Fruit fly (Drosophila melanogaster): Measurements from ENCODE around the gene CG45122.
A peak's percentile ranks its signal among the peaks of the same experiment; 100 is the strongest.

CG45122 gene

dm6 chr3R:13063746-13064592 is 20.0 kb downstream of the CG45122 start (continued):
- no peak for TF ChIP-seq ro (GFP tag; IDR thresholded peaks at IDR 0.05)
- TF ChIP-seq prd (optimal IDR thresholded peaks at IDR 0.05): no peak
- TF ChIP-seq prd (GFP tag; IDR thresholded peaks at IDR 0.05): peak; percentile 36; the same call in 2 of the 3 replicates
- no peak for TF ChIP-seq ash1 (GFP tag; optimal IDR thresholded peaks at IDR 0.05)
- peak in 1 of 2 experiments; percentile 63 for TF ChIP-seq Hr78 (GFP tag; optimal IDR thresholded peaks at IDR 0.05)
- no peak for TF ChIP-seq amos (GFP tag; IDR thresholded peaks at IDR 0.05; ENCODE audit: partially characterized antibody)
- no peak for TF ChIP-seq Poxn (GFP tag; IDR thresholded peaks at IDR 0.05)
- no peak for TF ChIP-seq CG11456 (GFP tag; IDR thresholded peaks at IDR 0.05)
- TF ChIP-seq CG34224 (GFP tag; IDR thresholded peaks at IDR 0.05; ENCODE audit: partially characterized antibody): no peak
- no peak for TF ChIP-seq schlank (tag; optimal IDR thresholded peaks at IDR 0.05)
- peak; percentile 21 for TF ChIP-seq Asciz (GFP tag; optimal IDR thresholded peaks at IDR 0.05)
- peak; percentile 52 for TF ChIP-seq Ets97D (GFP tag; optimal IDR thresholded peaks at IDR 0.05)
- TF ChIP-seq maf-S (GFP tag; optimal IDR thresholded peaks at IDR 0.05): no peak
- TF ChIP-seq bab2 (GFP tag; optimal IDR thresholded peaks at IDR 0.05): no peak
- TF ChIP-seq dati (GFP tag; IDR thresholded peaks at IDR 0.05): no peak
- no peak for TF ChIP-seq Atf6 (GFP tag; IDR thresholded peaks at IDR 0.05)
- no peak for TF ChIP-seq hb (GFP tag; IDR thresholded peaks at IDR 0.05; ENCODE audit: partially characterized antibody)
- no peak for TF ChIP-seq MTF-1 (GFP tag; optimal IDR thresholded peaks at IDR 0.05; ENCODE audit: borderline replicate concordance)
- TF ChIP-seq CG2129 (GFP tag; IDR thresholded peaks at IDR 0.05; ENCODE audit: partially characterized antibody): no peak
- TF ChIP-seq CG2202 (tag; optimal IDR thresholded peaks at IDR 0.05): no peak
- no peak for TF ChIP-seq sug (tag; optimal IDR thresholded peaks at IDR 0.05)
- no peak for TF ChIP-seq slbo (GFP tag; IDR thresholded peaks at IDR 0.05)
- TF ChIP-seq Lim3 (GFP tag; IDR thresholded peaks at IDR 0.05): no peak
- no peak for TF ChIP-seq Six4 (GFP tag; optimal IDR thresholded peaks at IDR 0.05)
- TF ChIP-seq CG6272 (GFP tag; IDR thresholded peaks at IDR 0.05): no peak
- peak; percentile 98 for TF ChIP-seq D (optimal IDR thresholded peaks at IDR 0.05)
- TF ChIP-seq D (GFP tag; optimal IDR thresholded peaks at IDR 0.05): peak; percentile 41
- TF ChIP-seq CG14710 (tag; optimal IDR thresholded peaks at IDR 0.05): no peak
- TF ChIP-seq fru (optimal IDR thresholded peaks at IDR 0.05): no peak
- no peak for TF ChIP-seq CG11696 (GFP tag; IDR thresholded peaks at IDR 0.05)
- TF ChIP-seq Awh (GFP tag; IDR thresholded peaks at IDR 0.05): no peak
- no peak for TF ChIP-seq CG10267 (tag; optimal IDR thresholded peaks at IDR 0.05)
- TF ChIP-seq CG4707 (GFP tag; optimal IDR thresholded peaks at IDR 0.05): no peak
- TF ChIP-seq emc (GFP tag; optimal IDR thresholded peaks at IDR 0.05): no peak
- TF ChIP-seq MBD-R2 (GFP tag; IDR thresholded peaks at IDR 0.05): peak; percentile 28; the same call in 1 of the 2 replicates
- no peak for TF ChIP-seq ranshi (GFP tag; IDR thresholded peaks at IDR 0.05)
- TF ChIP-seq CG7839 (tag; optimal IDR thresholded peaks at IDR 0.05): peak; percentile 7
- peak; percentile 84 for TF ChIP-seq CG4360 (GFP tag; IDR thresholded peaks at IDR 0.05)
- no peak for TF ChIP-seq bsh (GFP tag; optimal IDR thresholded peaks at IDR 0.05)
- TF ChIP-seq CG18476 (GFP tag; optimal IDR thresholded peaks at IDR 0.05): no peak
- TF ChIP-seq Mrtf (GFP tag; IDR thresholded peaks at IDR 0.05): no peak
- TF ChIP-seq CG17385 (GFP tag; optimal IDR thresholded peaks at IDR 0.05): peak; percentile 95
- TF ChIP-seq chm (GFP tag; IDR thresholded peaks at IDR 0.05): no peak
- peak; percentile 3 for TF ChIP-seq Sry-δ (GFP tag; optimal IDR thresholded peaks at IDR 0.05)
- peak; percentile 100 for TF ChIP-seq Nf-YC (tag; optimal IDR thresholded peaks at IDR 0.05)
- TF ChIP-seq CG16779 (GFP tag; IDR thresholded peaks at IDR 0.05): no peak
- no peak for TF ChIP-seq so (GFP tag; IDR thresholded peaks at IDR 0.05)
- TF ChIP-seq Elba2 (GFP tag; optimal IDR thresholded peaks at IDR 0.05): no peak
- no peak for TF ChIP-seq NfI (GFP tag; optimal IDR thresholded peaks at IDR 0.05)
- no peak for TF ChIP-seq CG8765 (GFP tag; IDR thresholded peaks at IDR 0.05)
- no peak for TF ChIP-seq Mad (GFP tag; optimal IDR thresholded peaks at IDR 0.05)
